Worm (Caenorhabditis elegans): ENCODE results near the gene clec-170.

clec-170 gene

DNA sequence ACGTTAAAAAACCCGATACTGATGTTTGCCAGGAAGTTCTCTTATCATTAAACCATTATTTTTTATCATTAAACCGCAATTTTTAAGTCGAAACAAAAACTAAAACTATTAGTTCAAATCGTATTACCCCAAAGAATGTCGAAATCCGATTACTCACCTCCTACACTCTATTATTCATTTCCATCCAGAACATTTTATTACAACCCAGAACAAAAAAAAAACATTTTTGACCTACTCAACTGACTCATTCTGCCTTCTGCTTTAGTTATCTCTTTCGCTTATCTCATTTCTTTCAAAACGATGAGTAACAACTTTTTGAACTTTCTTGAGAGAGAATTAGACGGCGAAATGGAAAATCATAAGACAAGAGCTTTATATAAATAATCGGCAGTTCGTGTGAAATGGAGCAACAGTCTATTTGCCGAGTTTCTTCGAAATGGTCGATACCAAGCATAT is 38.0 kb upstream of the clec-170 start, which contains the start of gene W09G12.7:
W09G12.7 (plus strand) TSS at position 406 of the 456 bp plus-strand sequence.
- TF ChIP-seq C17E4.6 (GFP tag; IDR thresholded peaks at IDR 0.05) (no peak), efl-1 (GFP tag; optimal IDR thresholded peaks at IDR 0.05) (no peak), nhr-80 (tag; optimal IDR thresholded peaks at IDR 0.05) (peak; percentile 48), unc-130 (GFP tag; optimal IDR thresholded peaks at IDR 0.05) (no peak)

DNA sequence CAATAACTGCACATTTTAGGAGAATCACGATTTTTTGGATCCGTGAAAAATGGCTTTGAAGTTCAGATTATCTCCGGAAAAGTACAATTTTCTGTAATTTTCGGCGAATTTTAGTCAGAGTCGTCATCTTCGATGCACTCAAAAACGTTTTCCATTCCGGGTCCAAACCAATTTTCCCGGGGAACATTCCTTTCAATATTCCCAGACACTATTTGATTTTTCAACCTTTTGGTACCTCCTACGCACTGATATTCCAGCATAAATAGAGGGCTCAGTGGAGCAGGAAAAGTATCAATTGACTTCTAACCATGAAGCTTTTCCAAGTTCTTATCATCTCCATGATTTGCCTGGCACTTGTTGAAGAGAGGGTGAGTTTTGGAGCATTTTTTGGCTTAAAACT is 35.1 kb upstream of the clec-170 start, which contains the start of gene W09G12.6:
W09G12.6 (plus strand) TSS at position 301 of the 400 bp plus-strand sequence.
- TF ChIP-seq snpc-1.1 (tag; optimal IDR thresholded peaks at IDR 0.05; ENCODE audit: insufficient read depth) = no peak
- no peak for TF ChIP-seq ceh-27 (GFP tag; optimal IDR thresholded peaks at IDR 0.05)
- no peak for TF ChIP-seq sptf-2 (GFP tag; optimal IDR thresholded peaks at IDR 0.05)

ce11 chrIV:1232419-1233145 is 34.1 kb upstream of the clec-170 start:
- TF ChIP-seq hrde-1 (tag; optimal IDR thresholded peaks at IDR 0.05; ENCODE audit: borderline replicate concordance) (no peak), F39B2.1 (GFP tag; IDR thresholded peaks at IDR 0.05) (no peak), chd-7 (tag; optimal IDR thresholded peaks at IDR 0.05) (peak; percentile 27), let-526 (GFP tag; IDR thresholded peaks at IDR 0.05) (no peak), mcd-1 (GFP tag; IDR thresholded peaks at IDR 0.05) (0 out of 2 replicates have a peak, but pooled peaks have one; percentile 23), B0035.1 (tag; optimal IDR thresholded peaks at IDR 0.05) (no peak), dox-1 (GFP tag; IDR thresholded peaks at IDR 0.05) (0 out of 2 replicates have a peak, but pooled peaks have one; percentile 19), snpc-4 (GFP tag; optimal IDR thresholded peaks at IDR 0.05) (no peak), snpc-4 (tag; optimal IDR thresholded peaks at IDR 0.05) (no peak), F57C9.4 (tag; optimal IDR thresholded peaks at IDR 0.05) (no peak), Y56A3A.18 (GFP tag; IDR thresholded peaks at IDR 0.05) (no peak), akir-1 (GFP tag; optimal IDR thresholded peaks at IDR 0.05) (no peak), K11D2.4 (GFP tag; IDR thresholded peaks at IDR 0.05) (no peak), snpc-1.3 (tag; optimal IDR thresholded peaks at IDR 0.05; ENCODE audit: insufficient read depth) (no peak), tlf-1 (GFP tag; optimal IDR thresholded peaks at IDR 0.05) (no peak), fkh-3 (tag; optimal IDR thresholded peaks at IDR 0.05) (no peak), aptf-2 (GFP tag; conservative IDR thresholded peaks at IDR 0.05) (no peak), C17E4.6 (GFP tag; IDR thresholded peaks at IDR 0.05) (no peak), zfh-2 (GFP tag; conservative IDR thresholded peaks at IDR 0.05) (peak; percentile 96), zim-3 (tag; optimal IDR thresholded peaks at IDR 0.05) (no peak), lir-1 (GFP tag; conservative IDR thresholded peaks at IDR 0.05) (no peak), dpl-1 (GFP tag; optimal IDR thresholded peaks at IDR 0.05) (no peak), let-607 (tag; optimal IDR thresholded peaks at IDR 0.05) (no peak), sea-2 (GFP tag; IDR thresholded peaks at IDR 0.05) (no peak), nhr-120 (GFP tag; IDR thresholded peaks at IDR 0.05) (no peak), nfya-2 (GFP tag; IDR thresholded peaks at IDR 0.05) (no peak), hsf-1 (GFP tag; IDR thresholded peaks at IDR 0.05) (no peak), mel-28 (tag; optimal IDR thresholded peaks at IDR 0.05; ENCODE audit: borderline replicate concordance) (no peak), egrh-3 (GFP tag; IDR thresholded peaks at IDR 0.05) (peak; percentile 98), sdz-38 (tag; optimal IDR thresholded peaks at IDR 0.05) (no peak), attf-6 (GFP tag; IDR thresholded peaks at IDR 0.05) (no peak), F57A8.1 (GFP tag; optimal IDR thresholded peaks at IDR 0.05) (no peak), lin-26 (GFP tag; IDR thresholded peaks at IDR 0.05) (no peak), somi-1 (GFP tag; optimal IDR thresholded peaks at IDR 0.05) (no peak), sptf-2 (GFP tag; optimal IDR thresholded peaks at IDR 0.05) (no peak), ceh-27 (GFP tag; optimal IDR thresholded peaks at IDR 0.05) (no peak), nhr-90 (tag; optimal IDR thresholded peaks at IDR 0.05) (no peak), ekl-4 (GFP tag; IDR thresholded peaks at IDR 0.05) (no peak), T07F8.4 (tag; optimal IDR thresholded peaks at IDR 0.05) (no peak)

Measured in whole organism, young adult.